Fruit fly (Drosophila melanogaster) whole organism, prepupa: ENCODE data around the gene nAChRalpha1.

Experiments used
- Blimp-1 ChIP-seq: fragments of 200-800 bp; sonication (Bioruptor generic); optimal IDR thresholded peaks from 3 replicates; lab custom pipeline; 2017; ENCODE audit warnings: missing biosample characterization, missing genetic modification characterization, mild to moderate bottlenecking, moderate library complexity, missing genetic modification reagents
- CG1621 ChIP-seq: fragments of 200-800 bp; sonication (Bioruptor generic); optimal IDR thresholded peaks from 3 replicates; lab custom pipeline; 2018; ENCODE audit warnings: missing biosample characterization, mild to moderate bottlenecking, missing genetic modification characterization
- CG34406 ChIP-seq: fragments of 200-800 bp; sonication (Bioruptor generic); optimal IDR thresholded peaks from 3 replicates; lab custom pipeline; 2016; ENCODE audit warnings: missing biosample characterization, missing genetic modification characterization
- CG6163 ChIP-seq: fragments of 200-800 bp; sonication (Bioruptor generic); IDR thresholded peaks from 3 replicates; pipeline ENCODE4 v1.3.6; 2022; ENCODE audit warnings: missing biosample characterization, missing genetic modification characterization
- CG7368 ChIP-seq: fragments of 200-800 bp; sonication (Bioruptor generic); optimal IDR thresholded peaks from 3 replicates; lab custom pipeline; 2016; ENCODE audit warnings: missing biosample characterization, missing genetic modification characterization
- CG8319 ChIP-seq: fragments of 200-800 bp; sonication (Bioruptor generic); optimal IDR thresholded peaks from 3 replicates; lab custom pipeline; 2016; ENCODE audit warnings: missing biosample characterization, missing genetic modification characterization
- CG9139 ChIP-seq: fragments of 200-800 bp; sonication (Bioruptor generic); optimal IDR thresholded peaks from 3 replicates; lab custom pipeline; 2017; ENCODE audit warnings: missing biosample characterization, mild to moderate bottlenecking, missing genetic modification characterization
- Ets21C ChIP-seq: fragments of 200-800 bp; sonication (Bioruptor generic); optimal IDR thresholded peaks from 3 replicates; lab custom pipeline; 2016; ENCODE audit warnings: missing biosample characterization, missing genetic modification characterization
- Sox102F ChIP-seq: fragments of 200-800 bp; sonication (Bioruptor generic); optimal IDR thresholded peaks from 2 replicates; lab custom pipeline; 2016; ENCODE audit warnings: missing biosample characterization, mild to moderate bottlenecking, missing genetic modification characterization
- dac ChIP-seq: fragments of 200-800 bp; sonication (Bioruptor generic); optimal IDR thresholded peaks from 2 replicates; lab custom pipeline; 2017; ENCODE audit warnings: missing biosample characterization, mild to moderate bottlenecking, missing genetic modification characterization
- lz ChIP-seq: fragments of 200-800 bp; sonication (Bioruptor generic); optimal IDR thresholded peaks from 3 replicates; lab custom pipeline; 2016; ENCODE audit warnings: missing biosample characterization, missing genetic modification characterization
- spab ChIP-seq: fragments of 200-800 bp; sonication (Bioruptor generic); optimal IDR thresholded peaks from 2 replicates; lab custom pipeline; 2017; ENCODE audit warnings: missing biosample characterization, mild to moderate bottlenecking, missing genetic modification characterization, missing genetic modification reagents
- vri ChIP-seq: fragments of 200-800 bp; sonication (Bioruptor generic); optimal IDR thresholded peaks from 3 replicates; lab custom pipeline; 2016; ENCODE audit warnings: missing biosample characterization, mild to moderate bottlenecking, missing genetic modification characterization

DNA sequence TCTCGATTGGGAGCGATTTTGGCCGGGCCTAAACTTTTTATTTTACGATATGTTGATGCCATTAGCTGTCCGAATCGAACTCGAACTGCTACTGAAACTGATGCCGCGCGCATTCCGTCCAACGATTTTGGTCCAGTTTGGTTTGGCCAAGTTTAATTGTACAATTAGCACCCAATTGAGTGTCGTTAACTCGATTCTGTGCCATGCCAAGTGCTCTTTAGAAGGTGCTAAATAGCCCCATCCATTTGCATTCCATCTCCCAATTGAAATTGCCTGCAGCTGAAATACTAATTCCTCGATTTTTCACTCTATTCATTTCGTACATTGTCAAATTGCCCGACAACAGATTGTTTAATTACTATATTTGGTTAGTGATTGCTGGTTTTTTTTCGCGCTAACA is 81.4 kb downstream of the nAChRalpha1 start, which contains the start of gene CG17781:
- TF ChIP-seq CG9139 (GFP tag; lab: Kevin White, UChicago) (no peak), dac (no peak), CG1621 (tag; lab: Kevin White, UChicago) (no peak), Ets21C (GFP tag; lab: Kevin White, UChicago) (no peak), lz (GFP tag; lab: Kevin White, UChicago) (no peak), CG34406 (GFP tag; lab: Kevin White, UChicago) (no peak), Blimp-1 (GFP tag; lab: Kevin White, UChicago) (no peak), CG8319 (GFP tag; lab: Kevin White, UChicago) (no peak), CG7368 (GFP tag; lab: Kevin White, UChicago) (no peak), Sox102F (GFP tag; lab: Kevin White, UChicago) (no peak), spab (GFP tag; lab: Kevin White, UChicago) (no peak), CG6163 (GFP tag; lab: Robert Waterston, UW) (no peak), vri (GFP tag; lab: Kevin White, UChicago) (no peak)
